Fruit fly (Drosophila melanogaster): ENCODE results near the gene thw.

The thw gene

DNA sequence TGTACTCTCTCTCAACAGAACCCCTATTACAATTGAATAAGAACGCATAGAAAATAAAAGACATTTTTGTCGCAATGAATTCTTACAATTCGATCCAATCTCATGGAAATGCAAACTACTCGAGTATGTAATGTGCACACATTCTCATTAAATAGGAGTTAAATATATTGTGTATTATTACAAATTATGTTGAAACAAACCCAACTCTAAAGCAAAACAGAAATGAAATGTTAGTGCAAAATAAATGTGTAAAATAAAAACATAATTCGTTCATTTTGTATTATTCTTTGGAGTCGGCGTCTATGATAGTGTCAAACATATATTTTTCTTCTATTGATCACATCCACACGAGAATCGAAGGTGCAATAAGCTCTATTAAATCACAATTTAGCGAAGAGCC, 23.5 kb upstream of the thw start, which contains the start of gene CG14609:
TSS of gene CG14609 (plus strand) at position 301 of the 400 bp plus-strand sequence.
- TF ChIP-seq pad (GFP tag; optimal IDR thresholded peaks at IDR 0.05): no peak
- no peak for TF ChIP-seq ovo (GFP tag; optimal IDR thresholded peaks at IDR 0.05)
- no peak for TF ChIP-seq CG5204 (GFP tag; optimal IDR thresholded peaks at IDR 0.05)
- no peak for TF ChIP-seq toe (GFP tag; optimal IDR thresholded peaks at IDR 0.05)

DNA sequence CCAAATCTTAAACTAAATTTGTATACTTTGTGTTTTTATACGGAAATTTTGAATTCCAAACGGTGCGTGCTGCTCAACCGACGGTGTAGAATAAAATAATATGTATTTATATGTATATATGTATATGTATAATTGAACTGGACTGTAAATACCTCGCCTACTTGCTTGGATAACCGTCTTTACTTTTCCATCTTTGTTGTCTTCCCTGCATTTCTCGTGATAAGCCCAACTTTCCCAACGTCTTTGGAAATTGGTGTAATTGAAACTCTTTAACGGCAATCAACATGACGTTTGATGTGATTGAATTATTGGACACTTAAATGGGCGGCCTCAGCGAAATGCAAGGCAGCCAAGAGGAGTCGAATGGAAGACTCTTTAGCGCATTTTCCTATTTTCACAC, 15.9 kb upstream of the thw start, which contains the start of gene CG1288:
TSS of gene CG1288 (minus strand) at position 101 of the 400 bp plus-strand sequence.
- TF ChIP-seq CG11617 (GFP tag; optimal IDR thresholded peaks at IDR 0.05) (no peak), kay (GFP tag; ENCODE audit: borderline replicate concordance) (no peak), Clk (GFP tag; optimal IDR thresholded peaks at IDR 0.05) (no peak), pad (GFP tag; optimal IDR thresholded peaks at IDR 0.05) (no peak), cnc (optimal IDR thresholded peaks at IDR 0.05) (no peak), bab1 (GFP tag; optimal IDR thresholded peaks at IDR 0.05) (no peak), toe (GFP tag; optimal IDR thresholded peaks at IDR 0.05) (no peak), Hr96 (GFP tag; optimal IDR thresholded peaks at IDR 0.05) (no peak), CG7045 (GFP tag; optimal IDR thresholded peaks at IDR 0.05) (no peak), Crg-1 (GFP tag; optimal IDR thresholded peaks at IDR 0.05) (no peak), CG14711 (tag; optimal IDR thresholded peaks at IDR 0.05) (no peak), CG12768 (GFP tag; optimal IDR thresholded peaks at IDR 0.05) (no peak), CG5204 (GFP tag; optimal IDR thresholded peaks at IDR 0.05) (no peak), Mnt (GFP tag; optimal IDR thresholded peaks at IDR 0.05) (no peak), cic (GFP tag; optimal IDR thresholded peaks at IDR 0.05) (no peak)

- TF ChIP-seq CG5204 (GFP tag; optimal IDR thresholded peaks at IDR 0.05) (peak; percentile 35), toe (GFP tag; optimal IDR thresholded peaks at IDR 0.05) (peak; percentile 66), Hr96 (GFP tag; optimal IDR thresholded peaks at IDR 0.05) (peak; percentile 37), CG11617 (GFP tag; optimal IDR thresholded peaks at IDR 0.05) (peak; percentile 73), ovo (GFP tag; optimal IDR thresholded peaks at IDR 0.05) (peak; percentile 45), CG7101 (tag; optimal IDR thresholded peaks at IDR 0.05) (peak; percentile 79), pad (GFP tag; optimal IDR thresholded peaks at IDR 0.05) (peak; percentile 9), Clk (GFP tag; optimal IDR thresholded peaks at IDR 0.05) (no peak), CG14711 (tag; optimal IDR thresholded peaks at IDR 0.05) (peak; percentile 52), CG33017 (tag; optimal IDR thresholded peaks at IDR 0.05) (peak; percentile 82), CG7045 (GFP tag; optimal IDR thresholded peaks at IDR 0.05) (peak; percentile 89), Mnt (GFP tag; optimal IDR thresholded peaks at IDR 0.05) (peak; percentile 60), tj (GFP tag; optimal IDR thresholded peaks at IDR 0.05) (peak; percentile 27), bab1 (GFP tag; optimal IDR thresholded peaks at IDR 0.05) (no peak), Crg-1 (GFP tag; optimal IDR thresholded peaks at IDR 0.05) (peak; percentile 83), CG1620 (GFP tag; optimal IDR thresholded peaks at IDR 0.05) (peak; percentile 24), kay (GFP tag; ENCODE audit: borderline replicate concordance) (peak; percentile 89), cnc (optimal IDR thresholded peaks at IDR 0.05) (no peak), CG12768 (GFP tag; optimal IDR thresholded peaks at IDR 0.05) (peak; percentile 36), cic (GFP tag; optimal IDR thresholded peaks at IDR 0.05) (peak; percentile 65)
Observed at dm6 chr3R:7216924-7217529, 7.2 kb upstream of the thw start, which contains the start of gene CG14606. Gene CG14606 (minus strand): TSS chr3R:7217083.

dm6 chr3R:7219605-7220004, 4.6 kb upstream of the thw start, which contains the start of gene CG14605:
Gene CG14605 (minus strand): TSS chr3R:7219705.
- TF ChIP-seq CG14711 (tag; optimal IDR thresholded peaks at IDR 0.05): no peak
- TF ChIP-seq kay (GFP tag; ENCODE audit: borderline replicate concordance): no peak
- TF ChIP-seq Crg-1 (GFP tag; optimal IDR thresholded peaks at IDR 0.05): no peak
- no peak for TF ChIP-seq toe (GFP tag; optimal IDR thresholded peaks at IDR 0.05)
- no peak for TF ChIP-seq CG1620 (GFP tag; optimal IDR thresholded peaks at IDR 0.05)
- TF ChIP-seq CG12768 (GFP tag; optimal IDR thresholded peaks at IDR 0.05): no peak
- no peak for TF ChIP-seq pad (GFP tag; optimal IDR thresholded peaks at IDR 0.05)
- no peak for TF ChIP-seq CG33017 (tag; optimal IDR thresholded peaks at IDR 0.05)
- no peak for TF ChIP-seq CG7045 (GFP tag; optimal IDR thresholded peaks at IDR 0.05)
- no peak for TF ChIP-seq cic (GFP tag; optimal IDR thresholded peaks at IDR 0.05)
- TF ChIP-seq ovo (GFP tag; optimal IDR thresholded peaks at IDR 0.05): no peak
- TF ChIP-seq CG5204 (GFP tag; optimal IDR thresholded peaks at IDR 0.05): no peak
- no peak for TF ChIP-seq bab1 (GFP tag; optimal IDR thresholded peaks at IDR 0.05)
- no peak for TF ChIP-seq cnc (optimal IDR thresholded peaks at IDR 0.05)
- no peak for TF ChIP-seq Mnt (GFP tag; optimal IDR thresholded peaks at IDR 0.05)
- TF ChIP-seq CG7101 (tag; optimal IDR thresholded peaks at IDR 0.05): no peak
- no peak for TF ChIP-seq tj (GFP tag; optimal IDR thresholded peaks at IDR 0.05)
- TF ChIP-seq Clk (GFP tag; optimal IDR thresholded peaks at IDR 0.05): no peak

dm6 chr3R:7241460-7241859, 17.2 kb downstream of the thw start, which contains the start of gene CG14607:
Gene CG14607 (plus strand): TSS chr3R:7241760.
- TF ChIP-seq CG5204 (GFP tag; optimal IDR thresholded peaks at IDR 0.05) (no peak), CG14711 (tag; optimal IDR thresholded peaks at IDR 0.05) (no peak), Clk (GFP tag; optimal IDR thresholded peaks at IDR 0.05) (no peak), tj (GFP tag; optimal IDR thresholded peaks at IDR 0.05) (no peak), CG11617 (GFP tag; optimal IDR thresholded peaks at IDR 0.05) (no peak), CG12768 (GFP tag; optimal IDR thresholded peaks at IDR 0.05) (no peak), Hr96 (GFP tag; optimal IDR thresholded peaks at IDR 0.05) (no peak), Mnt (GFP tag; optimal IDR thresholded peaks at IDR 0.05) (no peak), cic (GFP tag; optimal IDR thresholded peaks at IDR 0.05) (no peak), bab1 (GFP tag; optimal IDR thresholded peaks at IDR 0.05) (no peak), CG7045 (GFP tag; optimal IDR thresholded peaks at IDR 0.05) (no peak), pad (GFP tag; optimal IDR thresholded peaks at IDR 0.05) (no peak), cnc (optimal IDR thresholded peaks at IDR 0.05) (no peak), CG1620 (GFP tag; optimal IDR thresholded peaks at IDR 0.05) (no peak), CG33017 (tag; optimal IDR thresholded peaks at IDR 0.05) (no peak), toe (GFP tag; optimal IDR thresholded peaks at IDR 0.05) (no peak), kay (GFP tag; ENCODE audit: borderline replicate concordance) (no peak)

DNA sequence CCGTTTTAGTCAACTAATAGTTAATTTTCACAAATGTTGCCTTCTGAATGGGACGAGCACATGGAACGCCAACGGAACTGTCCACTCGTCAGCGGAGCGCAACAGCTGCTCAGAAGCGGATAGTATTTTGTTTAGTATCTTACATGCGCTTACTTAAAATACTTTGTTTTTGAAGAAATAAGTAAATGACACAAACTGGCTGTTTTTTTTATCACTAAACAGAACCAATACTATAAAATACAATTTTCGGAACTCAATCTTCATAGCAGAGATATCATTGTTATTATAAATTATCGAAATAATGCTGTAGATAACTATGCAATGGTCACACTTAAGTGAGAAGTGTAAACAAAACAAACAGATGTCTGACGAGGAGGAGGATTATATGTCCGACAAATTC, 22.7 kb downstream of the thw start, which contains the start of the genes Noc3 and CG10053:
TSS of gene Noc3 (minus strand) at position 81 of the 400 bp plus-strand sequence.
TSS of gene CG10053 (plus strand) at position 202 of the 400 bp plus-strand sequence.
- TF ChIP-seq bab1 (GFP tag; optimal IDR thresholded peaks at IDR 0.05) (peak; percentile 22), ovo (GFP tag; optimal IDR thresholded peaks at IDR 0.05) (no peak), toe (GFP tag; optimal IDR thresholded peaks at IDR 0.05) (no peak), Mnt (GFP tag; optimal IDR thresholded peaks at IDR 0.05) (peak; percentile 96)

All from whole organism, adult.